Fruit fly (Drosophila melanogaster) whole organism, adult: ENCODE measurements around the gene CG9257.

Experiments
- CG12768 ChIP-seq: fragments of 200-800 bp; sonication (Bioruptor generic); optimal IDR thresholded peaks from 2 replicates; lab custom pipeline; 2017; ENCODE audit warnings: missing biosample characterization, missing genetic modification characterization, mild to moderate bottlenecking, moderate library complexity, missing genetic modification reagents
- CG1620 ChIP-seq: fragments of 200-800 bp; sonication (Bioruptor generic); optimal IDR thresholded peaks from 2 replicates; lab custom pipeline; 2016; ENCODE audit warnings: missing biosample characterization, missing genetic modification characterization
- CG33017 ChIP-seq: fragments of 200-800 bp; sonication (Bioruptor generic); optimal IDR thresholded peaks from 2 replicates; lab custom pipeline; 2018; ENCODE audit warnings: missing biosample characterization, mild to moderate bottlenecking, missing genetic modification characterization, moderate library complexity
- CG7101 ChIP-seq: fragments of 200-800 bp; sonication (Bioruptor generic); optimal IDR thresholded peaks from 2 replicates; lab custom pipeline; 2018; ENCODE audit warnings: missing biosample characterization, mild to moderate bottlenecking, missing genetic modification characterization, moderate library complexity
- Clk ChIP-seq: fragments of 200-800 bp; sonication (Bioruptor generic); optimal IDR thresholded peaks from 2 replicates; lab custom pipeline; 2017; ENCODE audit warnings: missing biosample characterization, missing genetic modification characterization
- Crg-1 ChIP-seq: fragments of 200-800 bp; sonication (Bioruptor generic); optimal IDR thresholded peaks from 2 replicates; lab custom pipeline; 2016; ENCODE audit warnings: missing biosample characterization, missing genetic modification characterization
- Hr96 ChIP-seq: fragments of 200-800 bp; sonication (Bioruptor generic); optimal IDR thresholded peaks from 2 replicates; lab custom pipeline; 2016; ENCODE audit warnings: missing biosample characterization, missing genetic modification characterization
- bab1 ChIP-seq: fragments of 200-800 bp; sonication (Bioruptor generic); optimal IDR thresholded peaks from 3 replicates; lab custom pipeline; 2019; ENCODE audit warnings: missing biosample characterization, mild to moderate bottlenecking, missing genetic modification characterization, moderate library complexity
- cic ChIP-seq: fragments of 200-800 bp; sonication (Bioruptor generic); optimal IDR thresholded peaks from 2 replicates; lab custom pipeline; 2017; ENCODE audit warnings: missing biosample characterization, mild to moderate bottlenecking, missing genetic modification characterization, moderate library complexity
- cnc ChIP-seq, 2 experiments: fragments of >200 bp; optimal IDR thresholded peaks; 2 replicates each; lab custom pipeline; 2017
- kay ChIP-seq: fragments of 200-800 bp; sonication (Bioruptor generic); peaks from one replicate; lab custom pipeline; 2016; ENCODE audit warnings: missing biosample characterization, missing genetic modification characterization, borderline replicate concordance
- ovo ChIP-seq: fragments of 200-800 bp; sonication (Bioruptor generic); optimal IDR thresholded peaks from 2 replicates; lab custom pipeline; 2016; ENCODE audit warnings: missing biosample characterization, missing genetic modification characterization
- tj ChIP-seq: fragments of 200-800 bp; sonication (Bioruptor generic); optimal IDR thresholded peaks from 3 replicates; lab custom pipeline; 2017; ENCODE audit warnings: missing biosample characterization, mild to moderate bottlenecking, missing genetic modification characterization, moderate library complexity
- toe ChIP-seq: fragments of 200-800 bp; sonication (Bioruptor generic); optimal IDR thresholded peaks from 2 replicates; lab custom pipeline; 2016; ENCODE audit warnings: missing biosample characterization, missing genetic modification characterization

dm6 chr2L:21067137-21067536 is 35.4 kb upstream of the CG9257 start:
- no peak for TF ChIP-seq CG1620 (GFP tag; lab: Kevin White, UChicago)
- TF ChIP-seq tj: no peak
- no peak for TF ChIP-seq cnc (optimal IDR thresholded peaks at IDR 0.05; lab: Kevin White, UChicago)
- no peak for TF ChIP-seq Crg-1
- no peak for TF ChIP-seq CG7101 (tag; lab: Kevin White, UChicago)
- no peak for TF ChIP-seq bab1 (GFP tag; lab: Kevin White, UChicago)
- TF ChIP-seq Hr96 (GFP tag; lab: Kevin White, UChicago): no peak
- TF ChIP-seq CG33017 (tag; lab: Kevin White, UChicago): no peak
- TF ChIP-seq CG12768 (GFP tag; lab: Kevin White, UChicago): no peak
- no peak for TF ChIP-seq Clk (GFP tag; lab: Kevin White, UChicago)
- no peak for TF ChIP-seq ovo (GFP tag; lab: Kevin White, UChicago)
- no peak for TF ChIP-seq cic (GFP tag; lab: Kevin White, UChicago)
- TF ChIP-seq toe: no peak
- TF ChIP-seq kay (GFP tag; lab: Kevin White, UChicago): no peak
